Fruit fly (Drosophila melanogaster) whole organism, prepupa: Measurements from ENCODE around the gene hwt.

ENCODE experiments used
- CG10669 ChIP-seq: fragments of 200-800 bp; sonication (Bioruptor generic); optimal IDR thresholded peaks from 3 replicates; lab custom pipeline; 2018; ENCODE audit warnings: missing biosample characterization, mild to moderate bottlenecking, missing genetic modification characterization, moderate library complexity
- salr ChIP-seq, 2 experiments: fragments of 200-800 bp; sonication (Bioruptor generic); optimal IDR thresholded peaks; 3 replicates each; lab custom pipeline; 2016 to 2018; ENCODE audit warnings: missing biosample characterization in 2 of 2, missing genetic modification characterization in 2 of 2, mild to moderate bottlenecking in 1 of 2

DNA sequence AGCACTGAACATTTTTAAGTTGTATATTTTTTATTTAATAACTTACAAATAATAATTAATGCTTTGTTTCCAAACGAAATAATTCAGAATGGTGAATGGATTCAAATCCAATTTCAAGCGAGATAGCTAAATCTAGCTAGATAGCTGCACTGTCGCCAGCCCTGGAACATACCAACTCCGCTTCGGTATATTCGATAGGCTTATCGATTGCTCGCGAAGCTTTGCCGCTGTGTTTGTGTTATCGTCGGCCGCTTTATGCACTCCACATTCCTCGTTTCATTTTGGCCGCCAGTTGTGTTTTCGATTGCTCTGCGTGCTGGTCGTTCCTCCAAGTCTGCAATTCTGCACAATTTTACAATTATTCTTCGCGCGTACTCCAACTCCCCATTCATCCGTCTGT, 71.3 kb downstream of the hwt start, which contains the start of gene mdu:
- TF ChIP-seq CG10669 (no peak), salr (GFP tag; optimal IDR thresholded peaks at IDR 0.05; lab: Kevin White, UChicago) (no peak)
